Fruit fly (Drosophila melanogaster) whole organism, embryonic: ENCODE results near the gene Mic26-27.
A peak's percentile ranks its signal among the peaks of the same experiment; 100 is the strongest.

ENCODE experiments used
- Abd-B ChIP-seq: fragments of 200-800 bp; sonication (Bioruptor generic); optimal IDR thresholded peaks from 2 replicates; lab custom pipeline; 2018; ENCODE audit warnings: missing biosample characterization, mild to moderate bottlenecking, missing genetic modification characterization, moderate library complexity
- Atf3 ChIP-seq: fragments of 200-800 bp; sonication (Bioruptor generic); optimal IDR thresholded peaks from 3 replicates; lab custom pipeline; 2016; ENCODE audit warnings: missing biosample characterization, missing genetic modification characterization
- CG10267 ChIP-seq: fragments of 200-800 bp; sonication (Bioruptor generic); optimal IDR thresholded peaks from 2 replicates; lab custom pipeline; 2018; ENCODE audit warnings: missing biosample characterization, mild to moderate bottlenecking, missing genetic modification characterization, moderate library complexity
- CG12104 ChIP-seq: fragments of 200-800 bp; sonication (Bioruptor generic); optimal IDR thresholded peaks from 3 replicates; lab custom pipeline; 2016; ENCODE audit warnings: missing biosample characterization, missing genetic modification characterization
- CG12769 ChIP-seq: fragments of 200-800 bp; sonication (Bioruptor generic); optimal IDR thresholded peaks from 2 replicates; lab custom pipeline; 2019; ENCODE audit warnings: missing biosample characterization, mild to moderate bottlenecking, missing genetic modification characterization, moderate library complexity
- CG13123 ChIP-seq: fragments of 200-800 bp; sonication (Bioruptor generic); optimal IDR thresholded peaks from 2 replicates; lab custom pipeline; 2016; ENCODE audit warnings: missing biosample characterization, missing genetic modification characterization
- CG13296 ChIP-seq: fragments of 200-800 bp; sonication (Bioruptor generic); optimal IDR thresholded peaks from 3 replicates; lab custom pipeline; 2018; ENCODE audit warnings: missing biosample characterization, mild to moderate bottlenecking, missing genetic modification characterization
- CG15479 ChIP-seq: fragments of 200-800 bp; sonication (Bioruptor generic); optimal IDR thresholded peaks from 3 replicates; lab custom pipeline; 2019; ENCODE audit warnings: missing biosample characterization, mild to moderate bottlenecking, missing genetic modification characterization, moderate library complexity
- CG15601 ChIP-seq: fragments of 200-800 bp; sonication (Bioruptor generic); optimal IDR thresholded peaks from 3 replicates; lab custom pipeline; 2019; ENCODE audit warnings: missing biosample characterization, mild to moderate bottlenecking, missing genetic modification characterization, moderate library complexity
- CG16813 ChIP-seq: fragments of 200-800 bp; sonication (Bioruptor generic); IDR thresholded peaks from 3 replicates; pipeline ENCODE4 v1.3.6; 2022; ENCODE audit warnings: missing biosample characterization, missing genetic modification characterization; ENCODE audit not compliant: partially characterized antibody
- CG17385 ChIP-seq: fragments of 200-800 bp; sonication (Bioruptor generic); optimal IDR thresholded peaks from 3 replicates; lab custom pipeline; 2018; ENCODE audit warnings: missing biosample characterization, mild to moderate bottlenecking, missing genetic modification characterization
- CG2202 ChIP-seq: fragments of 200-800 bp; sonication (Bioruptor generic); optimal IDR thresholded peaks from 2 replicates; lab custom pipeline; 2018; ENCODE audit warnings: missing biosample characterization, mild to moderate bottlenecking, missing genetic modification characterization
- CG5245 ChIP-seq: fragments of 200-800 bp; sonication (Bioruptor generic); optimal IDR thresholded peaks from 3 replicates; lab custom pipeline; 2016; ENCODE audit warnings: missing biosample characterization, missing genetic modification characterization
- CG6683 ChIP-seq: fragments of 200-800 bp; sonication (Bioruptor generic); optimal IDR thresholded peaks from 2 replicates; lab custom pipeline; 2017; ENCODE audit warnings: missing biosample characterization, mild to moderate bottlenecking, missing genetic modification characterization, missing genetic modification reagents
- CG6689 ChIP-seq: fragments of 200-800 bp; sonication (Bioruptor generic); IDR thresholded peaks from 2 replicates; pipeline ENCODE4 v1.3.6; 2022; ENCODE audit warnings: missing biosample characterization, missing genetic modification characterization
- CG6765 ChIP-seq: fragments of 200-800 bp; sonication (Bioruptor generic); optimal IDR thresholded peaks from 3 replicates; lab custom pipeline; 2017; ENCODE audit warnings: missing biosample characterization, mild to moderate bottlenecking, missing genetic modification characterization
- CG6791 ChIP-seq: fragments of 200-800 bp; sonication (Bioruptor generic); IDR thresholded peaks from 3 replicates; pipeline ENCODE4 v1.3.6; 2022; ENCODE audit warnings: missing biosample characterization, missing genetic modification characterization; ENCODE audit not compliant: partially characterized antibody
- CkIIα-i1 ChIP-seq: fragments of 200-800 bp; sonication (Bioruptor generic); IDR thresholded peaks from 2 replicates; pipeline ENCODE4 v1.3.6; 2022; ENCODE audit warnings: missing biosample characterization, missing genetic modification characterization
- GATAe ChIP-seq: fragments of 200-800 bp; sonication (Bioruptor generic); conservative IDR thresholded peaks from 2 replicates; pipeline ENCODE4 v1.3.6; 2022; ENCODE audit warnings: missing biosample characterization, missing genetic modification characterization
- Gug ChIP-seq: fragments of 200-800 bp; sonication (Bioruptor generic); IDR thresholded peaks from 4 replicates; pipeline ENCODE4 v1.3.6; 2022; ENCODE audit warnings: missing biosample characterization, missing genetic modification characterization
- HLH3B ChIP-seq: fragments of 200-800 bp; sonication (Bioruptor generic); IDR thresholded peaks from 2 replicates; pipeline ENCODE4 v1.3.6; 2022; ENCODE audit warnings: missing biosample characterization, missing genetic modification characterization
- HmgZ ChIP-seq: fragments of 200-800 bp; sonication (Bioruptor generic); optimal IDR thresholded peaks from 2 replicates; lab custom pipeline; 2018; ENCODE audit warnings: missing biosample characterization, mild to moderate bottlenecking, missing genetic modification characterization
- Kr ChIP-seq: fragments of 200-800 bp; sonication (Bioruptor generic); optimal IDR thresholded peaks from 2 replicates; lab custom pipeline; 2017; ENCODE audit warnings: missing biosample characterization, mild to moderate bottlenecking, missing genetic modification characterization
- Med ChIP-seq: fragments of 200-800 bp; sonication (Bioruptor generic); peaks from one replicate; lab custom pipeline; 2016; ENCODE audit warnings: missing biosample characterization, missing genetic modification characterization, mild to moderate bottlenecking, inconsistent platforms, moderate library complexity
- NC2β ChIP-seq: fragments of 200-800 bp; sonication (Bioruptor generic); optimal IDR thresholded peaks from 2 replicates; lab custom pipeline; 2016; ENCODE audit warnings: missing biosample characterization, missing genetic modification characterization
- NfI ChIP-seq: fragments of 200-800 bp; sonication (Bioruptor generic); optimal IDR thresholded peaks from 3 replicates; lab custom pipeline; 2018; ENCODE audit warnings: missing biosample characterization, mild to moderate bottlenecking, missing genetic modification characterization, moderate library complexity
- Scr ChIP-seq: fragments of 200-800 bp; sonication (Bioruptor generic); IDR thresholded peaks from 2 replicates; pipeline ENCODE4 v1.3.6; 2022; ENCODE audit warnings: missing biosample characterization, missing genetic modification characterization; ENCODE audit not compliant: partially characterized antibody
- ara ChIP-seq: fragments of 200-800 bp; sonication (Bioruptor generic); IDR thresholded peaks from 2 replicates; pipeline ENCODE4 v1.3.6; 2022; ENCODE audit warnings: missing biosample characterization, missing genetic modification characterization
- ato ChIP-seq: fragments of 200-800 bp; sonication (Bioruptor generic); IDR thresholded peaks from 2 replicates; pipeline ENCODE4 v1.3.6; 2022; ENCODE audit warnings: missing biosample characterization, missing genetic modification characterization; ENCODE audit not compliant: partially characterized antibody
- bbx ChIP-seq: fragments of 200-800 bp; sonication (Bioruptor generic); IDR thresholded peaks from 2 replicates; pipeline ENCODE4 v1.3.6; 2022; ENCODE audit warnings: missing biosample characterization, missing genetic modification characterization; ENCODE audit not compliant: partially characterized antibody
- cas ChIP-seq: fragments of 200-800 bp; sonication (Bioruptor generic); IDR thresholded peaks from 2 replicates; pipeline ENCODE4 v1.3.6; 2022; ENCODE audit warnings: missing biosample characterization, missing genetic modification characterization
- disco-r ChIP-seq: fragments of 200-800 bp; sonication (Bioruptor generic); optimal IDR thresholded peaks from 2 replicates; lab custom pipeline; 2016; ENCODE audit warnings: missing biosample characterization, missing genetic modification characterization
- dmrt99B ChIP-seq: fragments of 200-800 bp; sonication (Bioruptor generic); optimal IDR thresholded peaks from 2 replicates; lab custom pipeline; 2018; ENCODE audit warnings: missing biosample characterization, mild to moderate bottlenecking, missing genetic modification characterization, moderate library complexity
- dpn ChIP-seq, 2 experiments: fragments of 200-800 bp; sonication (Bioruptor generic); optimal IDR thresholded peaks; 3 replicates each; lab custom pipeline; 2016; ENCODE audit warnings: missing biosample characterization in 2 of 2, missing genetic modification characterization in 2 of 2
- en ChIP-seq: fragments of 200-800 bp; sonication (Bioruptor generic); optimal IDR thresholded peaks from 2 replicates; lab custom pipeline; 2016; ENCODE audit warnings: missing biosample characterization, missing genetic modification characterization
- eve ChIP-seq, 2 experiments: fragments of >200 bp; optimal IDR thresholded peaks; 2 replicates each; lab custom pipeline; 2017; ENCODE audit warnings: missing biosample characterization in 2 of 2, missing genetic modification characterization in 2 of 2
- ewg ChIP-seq: fragments of 200-800 bp; sonication (Bioruptor generic); optimal IDR thresholded peaks from 3 replicates; lab custom pipeline; 2017; ENCODE audit warnings: mild to moderate bottlenecking, missing biosample characterization, missing genetic modification reagents, missing genetic modification characterization
- gem ChIP-seq: fragments of 200-800 bp; sonication (Bioruptor generic); optimal IDR thresholded peaks from 2 replicates; lab custom pipeline; 2019; ENCODE audit warnings: missing biosample characterization, mild to moderate bottlenecking, missing genetic modification characterization, moderate library complexity
- grau ChIP-seq: fragments of 200-800 bp; optimal IDR thresholded peaks from 3 replicates; lab custom pipeline; 2019; ENCODE audit warnings: missing biosample characterization, mild to moderate bottlenecking, missing genetic modification characterization, moderate library complexity
- kah ChIP-seq: fragments of 200-800 bp; sonication (Bioruptor generic); optimal IDR thresholded peaks from 2 replicates; lab custom pipeline; 2018; ENCODE audit warnings: missing biosample characterization, mild to moderate bottlenecking, missing genetic modification characterization
- odd ChIP-seq: fragments of 200-800 bp; sonication (Bioruptor generic); optimal IDR thresholded peaks from 2 replicates; lab custom pipeline; 2017; ENCODE audit warnings: missing biosample characterization, mild to moderate bottlenecking, missing genetic modification characterization
- shn ChIP-seq: fragments of 200-800 bp; sonication (Bioruptor generic); optimal IDR thresholded peaks from 3 replicates; lab custom pipeline; 2016; ENCODE audit warnings: missing biosample characterization, missing genetic modification characterization
- sqz ChIP-seq: fragments of 200-800 bp; sonication (Bioruptor generic); optimal IDR thresholded peaks from 3 replicates; lab custom pipeline; 2018; ENCODE audit warnings: missing biosample characterization, mild to moderate bottlenecking, missing genetic modification characterization
- sug ChIP-seq: fragments of 200-800 bp; optimal IDR thresholded peaks from 2 replicates; lab custom pipeline; 2019; ENCODE audit warnings: missing biosample characterization, mild to moderate bottlenecking, missing genetic modification characterization, moderate library complexity
- usp ChIP-seq: fragments of >200 bp; optimal IDR thresholded peaks from 2 replicates; lab custom pipeline; 2017; ENCODE audit warnings: missing biosample characterization, missing genetic modification characterization
- wdn ChIP-seq: fragments of 200-800 bp; sonication (Bioruptor generic); IDR thresholded peaks from 2 replicates; pipeline ENCODE4 v1.3.6; 2022; ENCODE audit warnings: missing biosample characterization, missing genetic modification characterization
- wek ChIP-seq: fragments of 200-800 bp; sonication (Bioruptor generic); optimal IDR thresholded peaks from 3 replicates; lab custom pipeline; 2018; ENCODE audit warnings: missing biosample characterization, mild to moderate bottlenecking, missing genetic modification characterization, moderate library complexity
- zen ChIP-seq: fragments of 200-800 bp; sonication (Bioruptor generic); optimal IDR thresholded peaks from 3 replicates; lab custom pipeline; 2018; ENCODE audit warnings: missing biosample characterization, mild to moderate bottlenecking, missing genetic modification characterization, moderate library complexity

Mic26-27 gene

DNA sequence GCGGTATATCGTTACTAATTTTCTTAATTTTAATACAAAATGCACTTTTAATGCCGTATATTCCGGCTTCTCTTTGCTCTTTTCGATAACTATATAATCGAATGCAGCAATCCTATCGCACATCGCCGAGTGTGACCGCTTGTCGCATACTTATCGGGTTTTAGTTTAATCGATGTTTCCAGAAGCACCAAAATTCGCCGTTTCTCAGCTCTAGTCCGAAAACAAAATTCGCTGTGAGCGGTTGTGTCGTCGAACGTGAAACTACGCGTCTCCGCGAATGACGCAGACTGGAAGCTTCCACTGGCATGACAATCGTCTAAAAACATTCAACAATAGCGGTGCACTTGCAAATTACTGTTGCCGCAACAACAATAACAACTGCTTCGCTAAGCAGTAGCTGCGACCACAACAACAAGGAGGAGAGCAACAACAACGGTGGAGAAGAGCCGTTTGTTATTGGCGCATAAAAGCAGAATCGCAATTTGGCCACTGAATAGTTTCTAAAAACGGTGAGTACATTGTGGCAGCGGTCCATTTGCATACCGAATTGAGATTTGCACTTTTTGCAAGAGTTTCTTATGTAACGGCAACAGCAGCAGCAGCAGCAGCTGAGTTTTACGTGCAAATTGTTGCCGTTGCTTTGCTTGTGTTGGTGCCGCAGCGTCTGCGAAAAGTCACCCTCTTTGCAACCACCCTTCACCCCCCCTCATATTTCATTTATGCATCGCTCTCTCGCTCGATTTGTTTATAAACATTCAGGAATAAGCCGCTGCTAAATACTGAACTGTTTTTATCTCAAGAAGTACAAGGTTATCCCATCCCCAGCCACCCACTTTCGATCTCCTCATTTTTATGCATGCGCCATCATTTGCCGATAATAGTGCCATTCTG lies 40.4 kb upstream of the Mic26-27 start, which contains the start of gene sra (continued):
- TF ChIP-seq usp (GFP tag; lab: Kevin White, UChicago): no peak
- TF ChIP-seq Abd-B: no peak
- no peak for TF ChIP-seq disco-r (GFP tag; lab: Kevin White, UChicago)
- TF ChIP-seq dmrt99B: no peak
- TF ChIP-seq CG5245: no peak
- TF ChIP-seq cas (GFP tag; lab: Robert Waterston, UW): no peak
- TF ChIP-seq CG6765 (GFP tag; lab: Kevin White, UChicago): no peak
- TF ChIP-seq Med (GFP tag; lab: Kevin White, UChicago): peak; percentile 94
- TF ChIP-seq CG12769 (tag; lab: Kevin White, UChicago): no peak
- peak; percentile 43 for TF ChIP-seq wek
- no peak for TF ChIP-seq CG6683 (GFP tag; lab: Kevin White, UChicago)
- 0 out of 4 replicates have a peak, but pooled peaks have one; percentile 7 for TF ChIP-seq Gug (GFP tag; lab: Robert Waterston, UW)
- TF ChIP-seq eve (GFP tag; optimal IDR thresholded peaks at IDR 0.05; lab: Kevin White, UChicago): no peak
- no peak for TF ChIP-seq ewg (GFP tag; lab: Kevin White, UChicago)
- TF ChIP-seq HmgZ: peak; percentile 81
- peak; percentile 94 for TF ChIP-seq Scr (GFP tag; lab: Robert Waterston, UW)
- no peak for TF ChIP-seq CG12104 (GFP tag; lab: Kevin White, UChicago)
- TF ChIP-seq zen (tag; lab: Kevin White, UChicago): no peak
- no peak for TF ChIP-seq sqz (GFP tag; lab: Kevin White, UChicago)
- TF ChIP-seq CG16813 (GFP tag; lab: Robert Waterston, UW): peak; percentile 96
- TF ChIP-seq wdn (GFP tag; lab: Robert Waterston, UW): 0 out of 2 replicates have a peak, but pooled peaks have one; percentile 12
- TF ChIP-seq CkIIα-i1 (GFP tag; lab: Robert Waterston, UW): no peak
- TF ChIP-seq bbx (GFP tag; lab: Robert Waterston, UW): peak; percentile 98
- peak; percentile 38 for TF ChIP-seq NfI (GFP tag; lab: Kevin White, UChicago)
- peak; percentile 1 for TF ChIP-seq CG13296 (GFP tag; lab: Kevin White, UChicago)
- peak; percentile 46 for TF ChIP-seq NC2β (GFP tag; lab: Kevin White, UChicago)
- peak; percentile 35 for TF ChIP-seq grau (tag; lab: Kevin White, UChicago)
- TF ChIP-seq odd (GFP tag; lab: Kevin White, UChicago): no peak
- no peak for TF ChIP-seq CG13123 (GFP tag; lab: Kevin White, UChicago)
- TF ChIP-seq HLH3B (GFP tag; lab: Robert Waterston, UW): peak; percentile 15; the same call in 1 of the 2 replicates
- TF ChIP-seq en (GFP tag; lab: Kevin White, UChicago): no peak
- TF ChIP-seq CG6791 (GFP tag; lab: Robert Waterston, UW): peak; percentile 99
- no peak for TF ChIP-seq Atf3 (GFP tag; lab: Kevin White, UChicago)
- peak; percentile 52 for TF ChIP-seq CG10267
- peak; percentile 95 for TF ChIP-seq ato (GFP tag; lab: Robert Waterston, UW)
- TF ChIP-seq CG17385 (GFP tag; lab: Kevin White, UChicago): peak; percentile 37
- TF ChIP-seq sug (tag; lab: Kevin White, UChicago): peak; percentile 46
- TF ChIP-seq gem (tag; lab: Kevin White, UChicago): no peak
- no peak for TF ChIP-seq CG15479 (GFP tag; lab: Kevin White, UChicago)
- no peak for TF ChIP-seq kah (GFP tag; lab: Kevin White, UChicago)
- TF ChIP-seq Kr: no peak
- TF ChIP-seq CG15601: peak; percentile 5
- peak; percentile 43 to 44 for TF ChIP-seq dpn (GFP tag; optimal IDR thresholded peaks at IDR 0.05; lab: Kevin White, UChicago)
- TF ChIP-seq ara (GFP tag; lab: Robert Waterston, UW): no peak
- TF ChIP-seq GATAe (GFP tag; lab: Robert Waterston, UW): no peak
- TF ChIP-seq CG2202 (tag; lab: Kevin White, UChicago): no peak
- no peak for TF ChIP-seq shn (GFP tag; lab: Kevin White, UChicago)
- 0 out of 2 replicates have a peak, but pooled peaks have one; percentile 12 for TF ChIP-seq CG6689
